Worm (Caenorhabditis elegans): ENCODE results near the gene C15H9.11.

C15H9.11 gene

DNA sequence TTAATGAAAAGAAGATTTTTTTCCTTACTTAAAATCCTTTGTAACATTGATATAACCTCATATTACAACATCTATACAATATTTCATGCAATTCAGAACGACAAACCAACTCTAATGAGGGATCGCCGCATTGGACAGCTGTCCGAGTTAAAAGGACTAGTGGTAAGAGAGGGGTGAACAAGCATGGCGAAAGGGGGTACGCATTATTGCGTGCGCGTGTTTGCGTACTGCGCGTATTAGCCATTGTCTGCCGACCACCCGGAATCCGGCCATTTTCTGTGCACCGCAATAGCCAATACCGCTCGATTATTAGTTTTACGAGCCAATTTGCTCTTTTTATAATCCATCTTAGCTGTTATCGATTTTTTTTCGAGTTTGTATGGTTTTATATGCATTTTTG, 5.6 kb downstream of the C15H9.11 start, which contains the start of gene C15H9.4 (continued):
- TF ChIP-seq ama-1 (optimal IDR thresholded peaks at IDR 0.05) (no peak), ceh-31 (tag; optimal IDR thresholded peaks at IDR 0.05) (peak; percentile 57), K09A11.1 (tag; optimal IDR thresholded peaks at IDR 0.05; ENCODE audit: insufficient read depth) (no peak), ztf-16 (tag; optimal IDR thresholded peaks at IDR 0.05) (no peak), pag-3 (tag; optimal IDR thresholded peaks at IDR 0.05; ENCODE audit: borderline replicate concordance) (no peak), ceh-14 (tag; optimal IDR thresholded peaks at IDR 0.05) (peak; percentile 40), sdc-2 (tag; optimal IDR thresholded peaks at IDR 0.05) (peak; percentile 56), ttx-3 (tag; optimal IDR thresholded peaks at IDR 0.05) (no peak), sox-2 (GFP tag; IDR thresholded peaks at IDR 0.05) (peak; percentile 76), pha-2 (tag; optimal IDR thresholded peaks at IDR 0.05) (peak; percentile 71), lin-11 (tag; optimal IDR thresholded peaks at IDR 0.05) (no peak)

DNA sequence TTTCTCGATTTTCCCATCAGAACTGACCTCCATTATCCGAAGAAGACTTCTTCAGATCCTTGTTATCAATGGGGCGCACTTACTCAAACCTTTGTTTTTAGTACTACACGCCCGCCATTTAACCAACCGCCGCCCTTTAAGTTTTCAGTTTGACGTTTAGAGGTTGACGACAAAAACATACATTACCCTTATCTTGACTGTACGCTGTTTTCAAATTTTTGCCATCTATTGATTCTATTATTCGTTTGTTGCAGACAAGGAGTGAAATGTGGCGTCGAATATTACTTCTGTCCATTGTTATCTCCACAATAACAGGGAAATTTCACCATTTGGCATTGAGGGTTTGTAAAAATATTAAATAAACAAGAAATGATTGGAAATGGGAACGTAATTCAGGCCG, 10.2 kb downstream of the C15H9.11 start, which contains the start of gene C15H9.5:
C15H9.5 (plus strand) TSS at position 255 of the 400 bp plus-strand sequence.
- no peak for TF ChIP-seq ama-1 (optimal IDR thresholded peaks at IDR 0.05)
- peak; percentile 43 for TF ChIP-seq nfya-1 (tag; optimal IDR thresholded peaks at IDR 0.05)
- TF ChIP-seq unc-86 (tag; optimal IDR thresholded peaks at IDR 0.05) = no peak
- TF ChIP-seq hlh-15 (tag; optimal IDR thresholded peaks at IDR 0.05) = no peak
- TF ChIP-seq elt-2 (tag; optimal IDR thresholded peaks at IDR 0.05) = no peak

DNA sequence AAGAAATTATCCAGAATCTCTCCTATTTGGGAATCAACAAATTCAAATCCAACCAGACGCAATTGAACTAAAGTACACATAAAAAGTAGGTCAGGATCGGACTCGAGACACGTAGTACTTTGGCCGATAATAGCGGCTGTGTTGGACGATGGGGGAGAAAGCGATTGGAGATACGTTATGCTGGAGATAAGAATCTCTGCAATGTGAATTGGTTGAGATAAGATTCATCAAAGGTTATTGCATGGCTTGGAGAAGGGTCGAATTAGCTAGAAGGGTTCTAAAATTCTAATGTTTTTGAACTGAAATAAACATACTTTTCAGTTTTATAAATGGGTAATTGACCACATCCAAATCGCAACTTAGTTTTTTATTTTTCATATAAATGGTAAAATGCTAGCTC, 10.7 kb downstream of the C15H9.11 start:
- no peak for TF ChIP-seq mec-3 (tag; optimal IDR thresholded peaks at IDR 0.05; ENCODE audit: borderline replicate concordance)
- TF ChIP-seq rnt-1 (tag; optimal IDR thresholded peaks at IDR 0.05) = peak; percentile 13

ce11 chrX:6091967-6092366, 11.2 kb downstream of the C15H9.11 start, which contains the start of gene hsp-3:
Gene hsp-3, minus strand, starts transcription at chrX:6092124.
- TF ChIP-seq pag-3 (tag; optimal IDR thresholded peaks at IDR 0.05; ENCODE audit: borderline replicate concordance) = no peak
- no peak for TF ChIP-seq ceh-24 (tag; optimal IDR thresholded peaks at IDR 0.05)
- peak; percentile 69 for TF ChIP-seq ztf-16 (tag; optimal IDR thresholded peaks at IDR 0.05)
- peak; percentile 94 for TF ChIP-seq tbx-2 (tag; optimal IDR thresholded peaks at IDR 0.05)
- TF ChIP-seq hlh-30 (tag; optimal IDR thresholded peaks at IDR 0.05; ENCODE audit: insufficient read depth) = peak; percentile 85
- peak; percentile 21 for TF ChIP-seq ahr-1 (tag; optimal IDR thresholded peaks at IDR 0.05)
- no peak for TF ChIP-seq ama-1 (optimal IDR thresholded peaks at IDR 0.05)
- TF ChIP-seq unc-86 (tag; optimal IDR thresholded peaks at IDR 0.05) = peak; percentile 1
- peak; percentile 4 for TF ChIP-seq ceh-6 (GFP tag; optimal IDR thresholded peaks at IDR 0.05)
- TF ChIP-seq sdc-2 (tag; optimal IDR thresholded peaks at IDR 0.05) = peak; percentile 86
- peak; percentile 2 for TF ChIP-seq che-1 (tag; optimal IDR thresholded peaks at IDR 0.05)
- no peak for TF ChIP-seq mec-3 (tag; optimal IDR thresholded peaks at IDR 0.05; ENCODE audit: borderline replicate concordance)
- TF ChIP-seq rnt-1 (tag; optimal IDR thresholded peaks at IDR 0.05) = peak; percentile 75
- peak; percentile 40 for TF ChIP-seq lim-6 (tag; optimal IDR thresholded peaks at IDR 0.05)
- TF ChIP-seq zip-5 (tag; optimal IDR thresholded peaks at IDR 0.05) = no peak
- TF ChIP-seq K09A11.1 (tag; optimal IDR thresholded peaks at IDR 0.05; ENCODE audit: insufficient read depth) = peak; percentile 37
- peak; percentile 55 for TF ChIP-seq dve-1 (tag; optimal IDR thresholded peaks at IDR 0.05)
- TF ChIP-seq npax-4 (tag; optimal IDR thresholded peaks at IDR 0.05) = no peak
- peak; percentile 86 for TF ChIP-seq T23F11.4 (GFP tag; optimal IDR thresholded peaks at IDR 0.05)
- no peak for TF ChIP-seq odd-2 (tag; optimal IDR thresholded peaks at IDR 0.05)
- no peak for TF ChIP-seq madf-2 (tag; optimal IDR thresholded peaks at IDR 0.05)
- peak; percentile 12 for TF ChIP-seq hlh-6 (tag; optimal IDR thresholded peaks at IDR 0.05)
- no peak for TF ChIP-seq gmeb-2 (tag; optimal IDR thresholded peaks at IDR 0.05)
- no peak for TF ChIP-seq hlh-15 (tag; optimal IDR thresholded peaks at IDR 0.05)
- TF ChIP-seq nhr-11 (tag; optimal IDR thresholded peaks at IDR 0.05) = no peak
- no peak for TF ChIP-seq nhr-232 (tag; optimal IDR thresholded peaks at IDR 0.05)
- no peak for TF ChIP-seq elt-4 (tag; optimal IDR thresholded peaks at IDR 0.05)
- peak; percentile 91 for TF ChIP-seq unc-55 (GFP tag; optimal IDR thresholded peaks at IDR 0.05)
- peak; percentile 10 for TF ChIP-seq pax-1 (tag; optimal IDR thresholded peaks at IDR 0.05)
- no peak for TF ChIP-seq fkh-10 (GFP tag; optimal IDR thresholded peaks at IDR 0.05)
- TF ChIP-seq fax-1 (tag; optimal IDR thresholded peaks at IDR 0.05) = peak; percentile 54
- no peak for TF ChIP-seq lin-11 (tag; optimal IDR thresholded peaks at IDR 0.05)
- TF ChIP-seq ceh-48 (tag; optimal IDR thresholded peaks at IDR 0.05) = no peak
- TF ChIP-seq ceh-2 (tag; optimal IDR thresholded peaks at IDR 0.05) = peak; percentile 47
- peak; percentile 90 for TF ChIP-seq ceh-31 (tag; optimal IDR thresholded peaks at IDR 0.05)
- peak; percentile 71 for TF ChIP-seq syd-9 (tag; optimal IDR thresholded peaks at IDR 0.05)
- TF ChIP-seq ref-2 (tag; optimal IDR thresholded peaks at IDR 0.05) = peak; percentile 97
- no peak for TF ChIP-seq ceh-45 (GFP tag; IDR thresholded peaks at IDR 0.05)
- no peak for TF ChIP-seq pha-2 (tag; optimal IDR thresholded peaks at IDR 0.05)
- TF ChIP-seq fkh-6 (tag; optimal IDR thresholded peaks at IDR 0.05) = no peak
